Worm (Caenorhabditis elegans) whole organism, late embryonic: ENCODE measurements around the gene F49E12.7.

Experiments
- C38D4.7 ChIP-seq: fragments of 200-800 bp; sonication (Bioruptor generic); optimal IDR thresholded peaks from 2 replicates; lab custom pipeline; 2018; ENCODE audit warnings: mild to moderate bottlenecking, missing genetic modification characterization, moderate library complexity, missing compliant biosample characterization
- F13H6.1 ChIP-seq: sonication (generic microtip); optimal IDR thresholded peaks from 2 replicates; lab custom pipeline; 2016; ENCODE audit warnings: missing genetic modification characterization, missing compliant biosample characterization
- T23F11.4 ChIP-seq: fragments of 200-800 bp; sonication (Bioruptor generic); optimal IDR thresholded peaks from 2 replicates; lab custom pipeline; 2018; ENCODE audit warnings: mild to moderate bottlenecking, missing genetic modification characterization, missing compliant biosample characterization
- Y22D7AL.16 ChIP-seq: sonication (generic microtip); optimal IDR thresholded peaks from 2 replicates; lab custom pipeline; 2016; ENCODE audit warnings: missing genetic modification characterization, missing compliant biosample characterization
- ceh-2 ChIP-seq: sonication (generic microtip); optimal IDR thresholded peaks from 2 replicates; lab custom pipeline; 2016; ENCODE audit warnings: missing genotype, missing genetic modification characterization, missing compliant biosample characterization
- ceh-30 ChIP-seq: fragments of 150-350 bp; optimal IDR thresholded peaks from 2 replicates; lab custom pipeline; 2014; ENCODE audit warnings: missing biosample characterization, missing genetic modification characterization
- ceh-31 ChIP-seq: sonication (generic microtip); optimal IDR thresholded peaks from 2 replicates; lab custom pipeline; 2016; ENCODE audit warnings: missing genetic modification characterization, missing compliant biosample characterization
- ceh-45 ChIP-seq: fragments of 200-800 bp; sonication (Bioruptor generic); IDR thresholded peaks from 2 replicates; pipeline ENCODE4 v1.3.6; 2022; ENCODE audit warnings: missing genetic modification reagents, missing genetic modification characterization, missing compliant biosample characterization
- ceh-48 ChIP-seq: sonication (generic microtip); optimal IDR thresholded peaks from 2 replicates; lab custom pipeline; 2016; ENCODE audit warnings: missing genetic modification characterization, inconsistent platforms, missing compliant biosample characterization
- ceh-6 ChIP-seq: fragments of 200-800 bp; sonication (Bioruptor generic); optimal IDR thresholded peaks from 2 replicates; lab custom pipeline; 2018; ENCODE audit warnings: mild to moderate bottlenecking, missing genetic modification characterization, missing compliant biosample characterization
- ceh-9 ChIP-seq: sonication (generic microtip); optimal IDR thresholded peaks from 2 replicates; lab custom pipeline; 2016; ENCODE audit warnings: mild to moderate bottlenecking, missing genetic modification characterization, inconsistent platforms, missing compliant biosample characterization
- che-1 ChIP-seq: sonication (generic microtip); optimal IDR thresholded peaks from 2 replicates; lab custom pipeline; 2016; ENCODE audit warnings: mild to moderate bottlenecking, missing genetic modification characterization, missing compliant biosample characterization
- elt-4 ChIP-seq: sonication (generic microtip); optimal IDR thresholded peaks from 2 replicates; lab custom pipeline; 2016; ENCODE audit warnings: missing genetic modification characterization, missing compliant biosample characterization
- ets-4 ChIP-seq: sonication (generic microtip); optimal IDR thresholded peaks from 2 replicates; lab custom pipeline; 2016; ENCODE audit warnings: missing genetic modification characterization, missing compliant biosample characterization
- eyg-1 ChIP-seq: sonication (generic microtip); optimal IDR thresholded peaks from 2 replicates; lab custom pipeline; 2016; ENCODE audit warnings: missing genotype, missing genetic modification characterization, missing compliant biosample characterization
- fkh-6 ChIP-seq: sonication (generic microtip); optimal IDR thresholded peaks from 2 replicates; lab custom pipeline; 2016; ENCODE audit warnings: missing genetic modification characterization, missing compliant biosample characterization
- hlh-13 ChIP-seq: fragments of 200-800 bp; sonication (Bioruptor generic); optimal IDR thresholded peaks from 2 replicates; lab custom pipeline; 2018; ENCODE audit warnings: mild to moderate bottlenecking, missing genetic modification characterization, missing compliant biosample characterization
- hlh-6 ChIP-seq: sonication (generic microtip); optimal IDR thresholded peaks from 2 replicates; lab custom pipeline; 2016; ENCODE audit warnings: missing genotype, missing genetic modification characterization, missing compliant biosample characterization
- hlh-8 ChIP-seq: sonication (generic microtip); optimal IDR thresholded peaks from 2 replicates; lab custom pipeline; 2016; ENCODE audit warnings: missing genotype, missing genetic modification characterization, missing compliant biosample characterization
- madf-2 ChIP-seq: sonication (generic microtip); optimal IDR thresholded peaks from 2 replicates; lab custom pipeline; 2017; ENCODE audit warnings: missing genetic modification characterization, missing compliant biosample characterization
- mec-3 ChIP-seq: sonication (generic microtip); optimal IDR thresholded peaks from 2 replicates; lab custom pipeline; 2016; ENCODE audit warnings: borderline replicate concordance, missing genetic modification characterization, missing compliant biosample characterization
- nfya-1 ChIP-seq: sonication (generic microtip); optimal IDR thresholded peaks from 2 replicates; lab custom pipeline; 2017; ENCODE audit warnings: missing genetic modification characterization, mild to moderate bottlenecking, missing compliant biosample characterization, antibody characterized with exemption, moderate library complexity
- nhr-232 ChIP-seq: sonication (generic microtip); optimal IDR thresholded peaks from 2 replicates; lab custom pipeline; 2016; ENCODE audit warnings: missing genetic modification characterization, missing compliant biosample characterization
- npax-4 ChIP-seq: sonication (generic microtip); optimal IDR thresholded peaks from 2 replicates; lab custom pipeline; 2016; ENCODE audit warnings: missing genetic modification characterization, missing compliant biosample characterization
- odd-2 ChIP-seq: sonication (generic microtip); optimal IDR thresholded peaks from 2 replicates; lab custom pipeline; 2017; ENCODE audit warnings: antibody characterized with exemption, mild to moderate bottlenecking, missing genetic modification characterization, missing compliant biosample characterization
- pag-3 ChIP-seq: sonication (generic microtip); optimal IDR thresholded peaks from 2 replicates; lab custom pipeline; 2016; ENCODE audit warnings: missing compliant biosample characterization, missing genetic modification characterization, borderline replicate concordance
- pat-9 ChIP-seq: fragments of 200-800 bp; sonication (Bioruptor generic); optimal IDR thresholded peaks from 2 replicates; lab custom pipeline; 2018; ENCODE audit warnings: mild to moderate bottlenecking, missing genetic modification characterization, moderate library complexity, missing compliant biosample characterization
- pax-1 ChIP-seq: fragments of 150-350 bp; optimal IDR thresholded peaks from 2 replicates; lab custom pipeline; 2014; ENCODE audit warnings: missing biosample characterization, missing genetic modification characterization
- pros-1 ChIP-seq: fragments of 150-350 bp; optimal IDR thresholded peaks from 2 replicates; lab custom pipeline; 2014; ENCODE audit warnings: missing biosample characterization, missing genetic modification reagents, missing genetic modification characterization
- ref-2 ChIP-seq: sonication (generic microtip); optimal IDR thresholded peaks from 2 replicates; lab custom pipeline; 2016; ENCODE audit warnings: missing genetic modification characterization, missing compliant biosample characterization
- rnt-1 ChIP-seq: sonication (generic microtip); optimal IDR thresholded peaks from 2 replicates; lab custom pipeline; 2016; ENCODE audit warnings: missing genetic modification characterization, missing compliant biosample characterization
- sox-2 ChIP-seq: fragments of 200-800 bp; sonication (Bioruptor generic); IDR thresholded peaks from 2 replicates; pipeline ENCODE4 v1.3.6; 2022; ENCODE audit warnings: missing genetic modification reagents, missing genetic modification characterization, missing compliant biosample characterization
- sox-4 ChIP-seq: sonication (generic microtip); optimal IDR thresholded peaks from 2 replicates; lab custom pipeline; 2017; ENCODE audit warnings: mild to moderate bottlenecking, missing genetic modification characterization, inconsistent platforms, missing compliant biosample characterization
- tbx-2 ChIP-seq: sonication (generic microtip); optimal IDR thresholded peaks from 2 replicates; lab custom pipeline; 2016; ENCODE audit warnings: missing genetic modification characterization, missing compliant biosample characterization
- unc-3 ChIP-seq, 2 experiments: fragments of 200-800 bp in 1 of 2; sonication (Bioruptor generic) in 1 of 2; sonication (generic microtip) in 1 of 2; conservative IDR thresholded peaks in 1 of 2; optimal IDR thresholded peaks in 1 of 2; 2 replicates each; pipeline versions ENCODE4 v1.3.6 to Lab custom; 2016 to 2022; ENCODE audit warnings: missing compliant biosample characterization in 2 of 2, missing genetic modification characterization in 2 of 2, missing genetic modification reagents in 1 of 2
- unc-42 ChIP-seq: sonication (generic microtip); optimal IDR thresholded peaks from 2 replicates; lab custom pipeline; 2016; ENCODE audit warnings: missing genotype, missing genetic modification characterization, missing compliant biosample characterization
- unc-55 ChIP-seq: sonication (generic microtip); optimal IDR thresholded peaks from 2 replicates; lab custom pipeline; 2017; ENCODE audit warnings: missing biosample characterization, missing genetic modification reagents, missing genetic modification characterization

The F49E12.7 gene

DNA sequence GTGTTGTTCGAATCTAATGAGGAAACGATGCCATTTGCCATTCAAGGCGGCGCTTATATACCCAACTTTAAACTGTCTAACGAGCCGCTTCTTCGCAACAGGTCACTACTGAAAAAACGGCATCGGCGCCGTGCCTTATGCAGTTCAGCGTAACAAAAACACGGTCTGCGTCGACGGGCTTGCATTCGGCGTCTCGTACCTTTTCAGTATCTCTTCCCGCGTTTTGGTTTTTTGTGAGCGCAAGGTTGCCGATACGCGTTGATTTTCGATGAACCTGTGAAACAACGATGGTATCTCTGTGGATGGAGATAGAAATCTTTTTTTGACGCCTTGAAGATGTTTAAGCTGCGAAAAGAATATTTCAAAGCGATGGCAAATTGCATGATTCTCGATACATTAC lies 36.6 kb downstream of the F49E12.7 start, which contains the start of gene col-77:
Gene col-77 (minus strand): TSS at position 32 of the 400 bp plus-strand sequence.
- TF ChIP-seq unc-55: no peak
- TF ChIP-seq tbx-2 (tag; lab: Kevin White, UChicago): no peak
- TF ChIP-seq sox-2 (GFP tag; lab: Robert Waterston, UW): no peak
- TF ChIP-seq pros-1: no peak
- no peak for TF ChIP-seq odd-2
- no peak for TF ChIP-seq ceh-9
- no peak for TF ChIP-seq unc-3 (GFP tag; conservative IDR thresholded peaks at IDR 0.05; lab: Robert Waterston, UW)
- no peak for TF ChIP-seq unc-3 (tag; optimal IDR thresholded peaks at IDR 0.05; lab: Kevin White, UChicago)
- no peak for TF ChIP-seq ceh-30 (tag; lab: Kevin White, UChicago)
- TF ChIP-seq T23F11.4: no peak
- no peak for TF ChIP-seq rnt-1
- no peak for TF ChIP-seq Y22D7AL.16 (tag; lab: Kevin White, UChicago)
- no peak for TF ChIP-seq ets-4 (tag; lab: Kevin White, UChicago)
- TF ChIP-seq F13H6.1 (tag; lab: Kevin White, UChicago): no peak
- TF ChIP-seq mec-3: no peak
- TF ChIP-seq hlh-13 (GFP tag; lab: Kevin White, UChicago): no peak
- TF ChIP-seq pax-1 (tag; lab: Kevin White, UChicago): no peak
- no peak for TF ChIP-seq eyg-1 (tag; lab: Kevin White, UChicago)
- TF ChIP-seq hlh-8 (tag; lab: Kevin White, UChicago): no peak

DNA sequence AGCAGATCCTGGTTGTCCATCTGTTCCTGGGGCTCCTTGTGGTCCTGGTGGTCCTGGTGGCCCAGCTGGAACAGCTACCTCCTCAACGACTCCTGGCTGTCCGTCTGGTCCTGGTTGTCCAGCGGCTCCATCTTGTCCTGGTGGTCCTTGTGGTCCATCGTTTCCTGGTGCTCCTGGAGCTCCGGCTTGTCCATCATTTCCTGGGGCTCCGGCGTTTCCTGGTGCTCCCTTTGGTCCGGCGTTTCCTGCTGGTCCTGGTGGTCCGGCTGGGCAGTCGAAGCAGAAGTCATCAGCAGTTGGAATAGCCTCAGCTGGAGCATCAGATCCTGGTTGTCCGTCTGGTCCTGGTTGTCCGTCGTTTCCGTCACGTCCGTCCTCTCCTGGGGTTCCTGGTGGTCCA lies 37.5 kb downstream of the F49E12.7 start:
- TF ChIP-seq ceh-6: no peak
- TF ChIP-seq ceh-2 (tag; lab: Kevin White, UChicago): no peak
- peak; percentile 56 for TF ChIP-seq elt-4 (tag; lab: Kevin White, UChicago)
- no peak for TF ChIP-seq nfya-1 (tag; lab: Kevin White, UChicago)
- peak; percentile 25 for TF ChIP-seq fkh-6 (tag; lab: Kevin White, UChicago)
- peak; percentile 16 for TF ChIP-seq pag-3 (tag; lab: Kevin White, UChicago)
- TF ChIP-seq mec-3: peak; percentile 14
- TF ChIP-seq unc-3 (GFP tag; conservative IDR thresholded peaks at IDR 0.05; lab: Robert Waterston, UW): no peak
- no peak for TF ChIP-seq unc-3 (tag; optimal IDR thresholded peaks at IDR 0.05; lab: Kevin White, UChicago)
- no peak for TF ChIP-seq C38D4.7
- TF ChIP-seq madf-2 (tag; lab: Kevin White, UChicago): no peak

DNA sequence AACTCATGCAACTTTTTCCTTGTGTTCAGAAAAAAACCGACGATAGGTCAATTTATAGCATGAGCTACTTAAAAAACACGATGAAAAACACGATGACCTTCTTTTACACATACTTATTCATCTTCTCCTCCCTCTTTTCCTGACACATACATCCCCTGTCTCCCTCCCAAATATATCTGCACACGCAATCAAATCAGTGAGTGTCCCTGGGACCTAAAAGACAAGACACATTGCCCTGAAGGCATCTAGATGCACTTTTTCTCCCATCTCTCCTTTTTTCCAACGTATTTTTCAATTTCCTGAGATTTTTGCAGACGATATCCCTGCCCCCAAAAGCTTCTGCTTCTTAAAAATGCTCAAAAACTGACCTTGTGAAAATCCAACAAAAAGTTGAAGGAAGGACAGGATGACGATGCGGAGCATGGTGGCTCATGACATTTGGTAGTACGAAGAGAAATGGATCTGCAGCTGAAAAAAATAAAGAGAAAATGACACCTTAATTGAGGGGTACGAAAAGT lies 41.6 kb downstream of the F49E12.7 start, which contains the start of gene C26D10.6:
Gene C26D10.6 (minus strand): TSS at position 468 of the 518 bp plus-strand sequence.
- TF ChIP-seq unc-42 (tag; lab: Kevin White, UChicago): peak; percentile 69
- no peak for TF ChIP-seq ceh-45 (GFP tag; lab: Robert Waterston, UW)
- TF ChIP-seq pax-1 (tag; lab: Kevin White, UChicago): no peak
- TF ChIP-seq nhr-232: no peak
- TF ChIP-seq sox-4 (tag; lab: Kevin White, UChicago): no peak
- no peak for TF ChIP-seq Y22D7AL.16 (tag; lab: Kevin White, UChicago)
- TF ChIP-seq, all 69 proteins: peak for 1

DNA sequence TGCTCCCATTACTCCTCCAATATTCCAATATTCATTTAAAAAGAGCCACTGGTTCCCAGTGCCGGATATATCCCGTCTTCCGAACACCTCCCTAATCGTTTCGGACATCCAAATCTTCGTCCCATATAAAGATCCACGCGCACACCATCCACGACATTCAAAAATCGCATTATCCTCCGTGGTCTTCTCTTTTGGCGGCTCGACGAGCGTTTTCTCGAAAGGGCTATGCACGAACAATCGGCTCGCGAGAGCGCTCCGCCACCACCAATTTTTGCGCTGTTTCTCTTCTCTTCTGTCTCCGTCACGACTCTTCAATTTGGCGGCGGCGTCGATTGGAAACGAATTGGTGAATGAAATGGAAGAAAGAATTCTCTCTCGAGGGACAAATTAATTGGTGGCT lies 42.7 kb downstream of the F49E12.7 start:
- no peak for TF ChIP-seq ref-2
- no peak for TF ChIP-seq pat-9 (tag; lab: Kevin White, UChicago)
- TF ChIP-seq hlh-6: no peak
- no peak for TF ChIP-seq npax-4 (tag; lab: Kevin White, UChicago)
- TF ChIP-seq che-1 (tag; lab: Kevin White, UChicago): no peak
- TF ChIP-seq unc-42 (tag; lab: Kevin White, UChicago): peak; percentile 74
- no peak for TF ChIP-seq ceh-48 (tag; lab: Kevin White, UChicago)
- TF ChIP-seq ceh-31 (tag; lab: Kevin White, UChicago): peak; percentile 22
